Fruit fly (Drosophila melanogaster): ENCODE measurements around the gene CG14298.

Gene CG14298

DNA sequence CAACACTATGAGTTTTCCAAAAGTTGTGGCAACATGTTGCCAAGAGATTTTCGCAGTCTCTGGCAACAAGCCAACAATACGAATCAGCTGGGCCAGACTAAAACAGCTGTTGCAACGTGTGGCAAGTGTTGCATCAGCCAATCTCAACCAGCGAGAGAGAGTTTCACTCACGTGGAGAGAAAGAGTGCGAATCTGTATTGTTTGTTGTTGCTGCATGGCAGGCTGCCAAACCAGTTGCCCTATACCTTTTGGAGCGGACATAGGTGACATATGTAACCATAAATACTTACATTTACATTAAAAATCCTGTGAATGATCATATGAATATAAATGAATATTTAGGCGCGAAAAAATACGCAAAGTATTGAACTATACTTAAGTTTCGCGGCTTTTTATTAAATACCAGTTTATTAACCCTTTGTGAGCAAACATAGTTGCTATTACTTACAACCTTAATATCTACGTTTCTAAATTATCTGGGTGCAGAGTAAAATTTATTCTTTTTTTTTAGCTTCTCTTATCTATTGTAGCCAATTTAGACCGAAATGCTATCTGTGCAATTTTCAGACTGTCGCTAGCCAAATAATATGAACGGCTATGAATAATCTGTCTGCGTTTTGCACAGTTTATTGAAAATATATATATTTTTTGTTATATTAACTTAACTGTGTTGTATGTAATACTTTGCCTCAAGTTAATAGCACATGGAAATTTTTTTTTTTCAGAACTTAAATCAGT lies 38.7 kb downstream of the CG14298 start (continued):
- TF ChIP-seq dm (GFP tag; optimal IDR thresholded peaks at IDR 0.05): no peak
- TF ChIP-seq CG11504 (tag; optimal IDR thresholded peaks at IDR 0.05): peak; percentile 99
- peak; percentile 9 for TF ChIP-seq CG2712 (tag; optimal IDR thresholded peaks at IDR 0.05)
- TF ChIP-seq fd102C (GFP tag; optimal IDR thresholded peaks at IDR 0.05): no peak
- no peak for TF ChIP-seq CG4820 (GFP tag; optimal IDR thresholded peaks at IDR 0.05)
- no peak for TF ChIP-seq Bgb (GFP tag; IDR thresholded peaks at IDR 0.05; ENCODE audit: partially characterized antibody)
- TF ChIP-seq CG32532 (GFP tag; IDR thresholded peaks at IDR 0.05): peak; percentile 23; the same call in 1 of the 2 replicates
- TF ChIP-seq Ssrp (tag; optimal IDR thresholded peaks at IDR 0.05): peak; percentile 8
- TF ChIP-seq Elba2 (GFP tag; optimal IDR thresholded peaks at IDR 0.05): no peak
- TF ChIP-seq ase (GFP tag; IDR thresholded peaks at IDR 0.05): no peak
- TF ChIP-seq CG14441 (GFP tag; IDR thresholded peaks at IDR 0.05): peak; percentile 23; the same call in 1 of the 2 replicates
- no peak for TF ChIP-seq ab (GFP tag; optimal IDR thresholded peaks at IDR 0.05)
- TF ChIP-seq CG5245 (GFP tag; optimal IDR thresholded peaks at IDR 0.05): no peak
- 0 out of 2 replicates have a peak, but pooled peaks have one; percentile 16 for TF ChIP-seq E2f1 (GFP tag; IDR thresholded peaks at IDR 0.05)
- 0 out of 2 replicates have a peak, but pooled peaks have one; percentile 21 for TF ChIP-seq slbo (GFP tag; IDR thresholded peaks at IDR 0.05)
- peak; percentile 13 for TF ChIP-seq CG16815 (GFP tag; optimal IDR thresholded peaks at IDR 0.05)
- no peak for TF ChIP-seq sr (GFP tag; IDR thresholded peaks at IDR 0.05)
- peak; percentile 92 for TF ChIP-seq sens (GFP tag)
- no peak for TF ChIP-seq emc (GFP tag; optimal IDR thresholded peaks at IDR 0.05)
- peak; percentile 42 for TF ChIP-seq ems (GFP tag; optimal IDR thresholded peaks at IDR 0.05)
- no peak for TF ChIP-seq pho (GFP tag; optimal IDR thresholded peaks at IDR 0.05)
- TF ChIP-seq cg (GFP tag; optimal IDR thresholded peaks at IDR 0.05): peak; percentile 9
- TF ChIP-seq CG12659 (GFP tag; optimal IDR thresholded peaks at IDR 0.05): peak; percentile 6
- TF ChIP-seq CG10431 (GFP tag; optimal IDR thresholded peaks at IDR 0.05): no peak
- TF ChIP-seq CG18262 (tag; optimal IDR thresholded peaks at IDR 0.05): peak; percentile 41
- peak; percentile 58 for TF ChIP-seq Drgx (GFP tag; IDR thresholded peaks at IDR 0.05)
- peak; percentile 28; the same call in 1 of the 2 replicates for TF ChIP-seq CG14014 (GFP tag; IDR thresholded peaks at IDR 0.05)
- no peak for TF ChIP-seq fd3F (GFP tag; optimal IDR thresholded peaks at IDR 0.05)
- TF ChIP-seq ash1 (GFP tag; optimal IDR thresholded peaks at IDR 0.05): no peak
- TF ChIP-seq CG30403 (GFP tag; optimal IDR thresholded peaks at IDR 0.05): peak; percentile 36
- TF ChIP-seq CG11695 (GFP tag; IDR thresholded peaks at IDR 0.05): 0 out of 3 replicates have a peak, but pooled peaks have one; percentile 23
- no peak for TF ChIP-seq usp (GFP tag; optimal IDR thresholded peaks at IDR 0.05)
- peak; percentile 14; the same call in 1 of the 2 replicates for TF ChIP-seq CG9932 (GFP tag; IDR thresholded peaks at IDR 0.05)
- peak; percentile 25 for TF ChIP-seq CG5180 (GFP tag; optimal IDR thresholded peaks at IDR 0.05)
- peak; percentile 17 for TF ChIP-seq CoRest (tag; optimal IDR thresholded peaks at IDR 0.05)
- TF ChIP-seq Atf6 (GFP tag; IDR thresholded peaks at IDR 0.05): no peak
- peak; percentile 45 for TF ChIP-seq Oli (tag; optimal IDR thresholded peaks at IDR 0.05)
- peak; percentile 1; the same call in 1 of the 2 replicates for TF ChIP-seq sna (GFP tag; IDR thresholded peaks at IDR 0.05; ENCODE audit: partially characterized antibody)
- TF ChIP-seq so (GFP tag; IDR thresholded peaks at IDR 0.05): 0 out of 3 replicates have a peak, but pooled peaks have one; percentile 18
- peak; percentile 61 for TF ChIP-seq CG15479 (GFP tag; optimal IDR thresholded peaks at IDR 0.05)
- TF ChIP-seq CG30431 (GFP tag; optimal IDR thresholded peaks at IDR 0.05): peak; percentile 14
- TF ChIP-seq CG10274 (GFP tag; optimal IDR thresholded peaks at IDR 0.05): peak; percentile 94
- TF ChIP-seq CG14667 (GFP tag; IDR thresholded peaks at IDR 0.05): no peak
- peak; percentile 69; the same call in 1 of the 3 replicates for TF ChIP-seq CG6175 (GFP tag; IDR thresholded peaks at IDR 0.05)
- peak; percentile 35 for TF ChIP-seq NfI (GFP tag; optimal IDR thresholded peaks at IDR 0.05)
- TF ChIP-seq CG10267 (tag; optimal IDR thresholded peaks at IDR 0.05): no peak
- TF ChIP-seq Nf-YA (GFP tag; IDR thresholded peaks at IDR 0.05): no peak
- TF ChIP-seq MESR4 (GFP tag; optimal IDR thresholded peaks at IDR 0.05): no peak
- TF ChIP-seq CG10462 (GFP tag; optimal IDR thresholded peaks at IDR 0.05): peak; percentile 20
- no peak for TF ChIP-seq klu (GFP tag; IDR thresholded peaks at IDR 0.05)
